In the genomic region with DNA sequence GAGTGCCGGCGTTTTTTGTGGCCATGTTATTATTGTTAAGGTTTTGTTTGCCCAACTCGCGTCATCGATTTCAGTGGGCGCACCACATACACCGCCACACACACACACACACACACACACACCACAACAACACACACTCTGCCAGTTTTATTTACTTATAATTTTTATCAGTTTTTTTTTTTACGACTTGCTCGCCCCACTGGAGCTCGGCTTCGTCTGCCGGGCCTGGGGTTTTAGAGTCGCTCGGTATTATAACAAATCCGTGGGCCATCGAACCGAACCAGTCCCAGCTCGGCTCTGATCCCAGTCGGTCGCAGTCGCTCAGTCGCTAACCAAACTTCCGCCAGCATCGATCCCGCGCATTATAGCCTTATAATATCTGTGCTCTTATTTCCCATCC, we compare ENCODE assay signal across 5 fruit fly cellular contexts.
A peak's percentile ranks its signal among the peaks of the same experiment; 100 is the strongest.
TF ChIP-seq lines count a peak whose summit lies in the region.

No protein-coding gene starts in this region.

- no peak for TF ChIP-seq CTCF in whole organism, embryonic (GFP tag; optimal IDR thresholded peaks at IDR 0.05; lab: Kevin White, UChicago)

TF ChIP-seq in whole organism, adult, 20 proteins besides CTCF, POLR2A, EP300 and RAD21:
- TF ChIP-seq Hr96 (GFP tag; optimal IDR thresholded peaks at IDR 0.05; lab: Kevin White, UChicago) (peak; percentile 5), toe (GFP tag; optimal IDR thresholded peaks at IDR 0.05; lab: Kevin White, UChicago) (no peak), Crg-1 (GFP tag; optimal IDR thresholded peaks at IDR 0.05; lab: Kevin White, UChicago) (no peak), tj (GFP tag; optimal IDR thresholded peaks at IDR 0.05; lab: Kevin White, UChicago) (peak; percentile 12), cic (GFP tag; optimal IDR thresholded peaks at IDR 0.05; lab: Kevin White, UChicago) (peak; percentile 52), CG12768 (GFP tag; optimal IDR thresholded peaks at IDR 0.05; lab: Kevin White, UChicago) (peak; percentile 6), CG7101 (tag; optimal IDR thresholded peaks at IDR 0.05; lab: Kevin White, UChicago) (no peak), CG5204 (GFP tag; optimal IDR thresholded peaks at IDR 0.05; lab: Kevin White, UChicago) (no peak), bab1 (GFP tag; optimal IDR thresholded peaks at IDR 0.05; lab: Kevin White, UChicago) (peak; percentile 23)

TF ChIP-seq in whole organism, embryonic, 481 proteins besides CTCF, POLR2A, EP300 and RAD21 (continues in another document):
- TF ChIP-seq bbx (GFP tag; IDR thresholded peaks at IDR 0.05; lab: Robert Waterston, UW; ENCODE audit: partially characterized antibody) (0 out of 2 replicates have a peak, but pooled peaks have one; percentile 40), Deaf1 (tag; optimal IDR thresholded peaks at IDR 0.05; lab: Kevin White, UChicago) (peak; percentile 95), CG13287 (GFP tag; IDR thresholded peaks at IDR 0.05; lab: Robert Waterston, UW; ENCODE audit: partially characterized antibody) (peak; percentile 21; the same call in 1 of the 2 replicates), caup (GFP tag; optimal IDR thresholded peaks at IDR 0.05; lab: Kevin White, UChicago; ENCODE audit: severe bottlenecking) (peak; percentile 47), dpn (GFP tag; optimal IDR thresholded peaks at IDR 0.05; lab: Kevin White, UChicago) (no peak), abd-A (tag; optimal IDR thresholded peaks at IDR 0.05; lab: Kevin White, UChicago) (peak; percentile 84), CG34376 (GFP tag; optimal IDR thresholded peaks at IDR 0.05; lab: Kevin White, UChicago) (peak; percentile 92), otp (GFP tag; IDR thresholded peaks at IDR 0.05; lab: Robert Waterston, UW) (peak; percentile 55; the same call in 1 of the 3 replicates), Jarid2 (GFP tag; optimal IDR thresholded peaks at IDR 0.05; lab: Kevin White, UChicago) (peak; percentile 81), peb (GFP tag; IDR thresholded peaks at IDR 0.05; lab: Robert Waterston, UW) (no peak), Nf-YB (GFP tag; optimal IDR thresholded peaks at IDR 0.05; lab: Kevin White, UChicago) (peak; percentile 49), pho (GFP tag; optimal IDR thresholded peaks at IDR 0.05; lab: Kevin White, UChicago) (peak; percentile 10), C15 (GFP tag; IDR thresholded peaks at IDR 0.05; lab: Robert Waterston, UW) (0 out of 3 replicates have a peak, but pooled peaks have one; percentile 36), knrl (GFP tag; IDR thresholded peaks at IDR 0.05; lab: Robert Waterston, UW; ENCODE audit: partially characterized antibody) (no peak), nom (GFP tag; optimal IDR thresholded peaks at IDR 0.05; lab: Kevin White, UChicago) (peak; percentile 78), Dbx (GFP tag; IDR thresholded peaks at IDR 0.05; lab: Robert Waterston, UW) (peak; percentile 46; the same call in 1 of the 3 replicates), Stat92E (GFP tag; optimal IDR thresholded peaks at IDR 0.05; lab: Kevin White, UChicago) (peak in 1 of 3 experiments; percentile 41)

TF ChIP-seq in whole organism, prepupa, 60 proteins besides CTCF, POLR2A, EP300 and RAD21 (continues in another document):
- TF ChIP-seq Gug (GFP tag; IDR thresholded peaks at IDR 0.05; lab: Robert Waterston, UW) (no peak), Hr4 (GFP tag; optimal IDR thresholded peaks at IDR 0.05; lab: Kevin White, UChicago) (no peak), CG3032 (tag; optimal IDR thresholded peaks at IDR 0.05; lab: Kevin White, UChicago) (no peak), CG9139 (GFP tag; optimal IDR thresholded peaks at IDR 0.05; lab: Kevin White, UChicago) (peak; percentile 29), Sox15 (GFP tag; optimal IDR thresholded peaks at IDR 0.05; lab: Kevin White, UChicago) (no peak), CG10631 (GFP tag; optimal IDR thresholded peaks at IDR 0.05; lab: Kevin White, UChicago) (no peak), dsx (GFP tag; optimal IDR thresholded peaks at IDR 0.05; lab: Kevin White, UChicago; ENCODE audit: poor library complexity, severe bottlenecking) (no peak), achi (GFP tag; optimal IDR thresholded peaks at IDR 0.05; lab: Kevin White, UChicago) (peak; percentile 37), Eip78C (GFP tag; lab: Kevin White, UChicago) (peak; percentile 71), Sox102F (GFP tag; optimal IDR thresholded peaks at IDR 0.05; lab: Kevin White, UChicago) (peak; percentile 48), ss (GFP tag; optimal IDR thresholded peaks at IDR 0.05; lab: Kevin White, UChicago) (no peak), CG1621 (tag; optimal IDR thresholded peaks at IDR 0.05; lab: Kevin White, UChicago) (peak; percentile 69), Smox (GFP tag; optimal IDR thresholded peaks at IDR 0.05; lab: Kevin White, UChicago) (peak; percentile 40), CG11902 (GFP tag; optimal IDR thresholded peaks at IDR 0.05; lab: Kevin White, UChicago) (no peak), CG3919 (GFP tag; optimal IDR thresholded peaks at IDR 0.05; lab: Kevin White, UChicago) (no peak), CG7368 (GFP tag; optimal IDR thresholded peaks at IDR 0.05; lab: Kevin White, UChicago) (no peak), CG6854 (GFP tag; optimal IDR thresholded peaks at IDR 0.05; lab: Kevin White, UChicago) (peak; percentile 74), dac (GFP tag; optimal IDR thresholded peaks at IDR 0.05; lab: Kevin White, UChicago) (no peak), CG8632 (GFP tag; optimal IDR thresholded peaks at IDR 0.05; lab: Kevin White, UChicago) (no peak), CG15336 (GFP tag; IDR thresholded peaks at IDR 0.05; lab: Robert Waterston, UW) (no peak), CG6792 (GFP tag; optimal IDR thresholded peaks at IDR 0.05; lab: Kevin White, UChicago) (peak; percentile 12)

TF ChIP-seq in whole organism, pupa, 21 proteins besides CTCF, POLR2A, EP300 and RAD21:
- TF ChIP-seq Pif1A (GFP tag; optimal IDR thresholded peaks at IDR 0.05; lab: Kevin White, UChicago) (no peak), CG12605 (GFP tag; IDR thresholded peaks at IDR 0.05; lab: Robert Waterston, UW) (no peak; the same call in 1 of the 2 replicates), Pif1B (GFP tag; optimal IDR thresholded peaks at IDR 0.05; lab: Kevin White, UChicago) (peak; percentile 53), Ets98B (GFP tag; IDR thresholded peaks at IDR 0.05; lab: Robert Waterston, UW) (no peak), CG10348 (GFP tag; IDR thresholded peaks at IDR 0.05; lab: Robert Waterston, UW) (no peak), CG17806 (tag; optimal IDR thresholded peaks at IDR 0.05; lab: Kevin White, UChicago) (no peak), fd96Ca (GFP tag; IDR thresholded peaks at IDR 0.05; lab: Robert Waterston, UW) (no peak), CG14655 (GFP tag; optimal IDR thresholded peaks at IDR 0.05; lab: Kevin White, UChicago) (no peak), CG34367 (tag; optimal IDR thresholded peaks at IDR 0.05; lab: Kevin White, UChicago) (peak; percentile 28), EcR (GFP tag; optimal IDR thresholded peaks at IDR 0.05; lab: Kevin White, UChicago) (peak; percentile 94), Snoo (tag; optimal IDR thresholded peaks at IDR 0.05; lab: Kevin White, UChicago) (peak; percentile 50), CG4496 (GFP tag; IDR thresholded peaks at IDR 0.05; lab: Robert Waterston, UW) (peak; percentile 89), CG13204 (GFP tag; optimal IDR thresholded peaks at IDR 0.05; lab: Kevin White, UChicago) (no peak), CG15710 (tag; optimal IDR thresholded peaks at IDR 0.05; lab: Kevin White, UChicago) (no peak), CG8159 (tag; optimal IDR thresholded peaks at IDR 0.05; lab: Kevin White, UChicago) (no peak), CG32121 (GFP tag; IDR thresholded peaks at IDR 0.05; lab: Robert Waterston, UW) (no peak), rn (GFP tag; IDR thresholded peaks at IDR 0.05; lab: Robert Waterston, UW) (no peak), gl (tag; optimal IDR thresholded peaks at IDR 0.05; lab: Kevin White, UChicago) (peak; percentile 65), CG9948 (tag; optimal IDR thresholded peaks at IDR 0.05; lab: Kevin White, UChicago) (no peak)

TF ChIP-seq in whole organism, wandering third instar larva, 38 proteins besides CTCF, POLR2A, EP300 and RAD21:
- TF ChIP-seq Hr83 (GFP tag; optimal IDR thresholded peaks at IDR 0.05; lab: Kevin White, UChicago; ENCODE audit: poor library complexity, severe bottlenecking) = peak; percentile 42
- peak; percentile 64 for TF ChIP-seq br (GFP tag; optimal IDR thresholded peaks at IDR 0.05; lab: Kevin White, UChicago)
- TF ChIP-seq jim (GFP tag; optimal IDR thresholded peaks at IDR 0.05; lab: Kevin White, UChicago) = no peak
- no peak for TF ChIP-seq Mio (GFP tag; optimal IDR thresholded peaks at IDR 0.05; lab: Kevin White, UChicago)
- TF ChIP-seq tai (GFP tag; optimal IDR thresholded peaks at IDR 0.05; lab: Kevin White, UChicago) = no peak
- TF ChIP-seq OdsH (GFP tag; optimal IDR thresholded peaks at IDR 0.05; lab: Kevin White, UChicago) = peak; percentile 1
- peak; percentile 8 for TF ChIP-seq Dif (GFP tag; optimal IDR thresholded peaks at IDR 0.05; lab: Kevin White, UChicago; ENCODE audit: partially characterized antibody)
- TF ChIP-seq Jra (GFP tag; optimal IDR thresholded peaks at IDR 0.05; lab: Kevin White, UChicago) = peak; percentile 6
- no peak for TF ChIP-seq CrebA (GFP tag; optimal IDR thresholded peaks at IDR 0.05; lab: Kevin White, UChicago; ENCODE audit: borderline replicate concordance)
- TF ChIP-seq fru (GFP tag; optimal IDR thresholded peaks at IDR 0.05; lab: Kevin White, UChicago) = peak; percentile 56
- TF ChIP-seq Rel (GFP tag; optimal IDR thresholded peaks at IDR 0.05; lab: Kevin White, UChicago) = peak; percentile 17
- TF ChIP-seq Rel (tag; optimal IDR thresholded peaks at IDR 0.05; lab: Kevin White, UChicago) = peak; percentile 82
- TF ChIP-seq psq (GFP tag; optimal IDR thresholded peaks at IDR 0.05; lab: Kevin White, UChicago) = peak; percentile 49
- TF ChIP-seq h (GFP tag; optimal IDR thresholded peaks at IDR 0.05; lab: Kevin White, UChicago) = peak; percentile 37
- TF ChIP-seq Vsx2 (GFP tag; optimal IDR thresholded peaks at IDR 0.05; lab: Kevin White, UChicago; ENCODE audit: partially characterized antibody) = peak; percentile 16
